Worm (Caenorhabditis elegans) whole organism, L4 larva: ENCODE data around the gene F09A5.3.

ENCODE experiments used
- aha-1 ChIP-seq: fragments of 150-350 bp; peaks from one replicate; lab custom pipeline; 2014; ENCODE audit warnings: missing biosample characterization, missing genetic modification characterization
- lin-39 ChIP-seq: fragments of 150-350 bp; optimal IDR thresholded peaks from 2 replicates; lab custom pipeline; 2014; ENCODE audit warnings: missing biosample characterization, missing genetic modification reagents, missing genetic modification characterization
- mes-2 ChIP-seq: sonication (generic microtip); optimal IDR thresholded peaks from 2 replicates; lab custom pipeline; 2016; ENCODE audit warnings: missing genotype, mild to moderate bottlenecking, missing genetic modification characterization, missing compliant biosample characterization; ENCODE audit not compliant: poor library complexity, severe bottlenecking
- nhr-77 ChIP-seq: fragments of 150-350 bp; optimal IDR thresholded peaks from 2 replicates; lab custom pipeline; 2014; ENCODE audit warnings: missing biosample characterization, missing genetic modification characterization
- unc-62 ChIP-seq, 3 experiments: fragments of 150-350 bp in 1 of 3; sonication (generic microtip); optimal IDR thresholded peaks in 2 of 3; peaks in 1 of 3; 1 replicate in 1 of 3; 2 replicates in 2 of 3; lab custom pipeline; 2014 to 2017; ENCODE audit warnings: missing biosample characterization in 3 of 3, missing genetic modification characterization in 3 of 3, missing genetic modification reagents in 3 of 3, missing genotype in 1 of 3

ce11 chrX:13159890-13160289 is 18.5 kb downstream of the F09A5.3 start:
- no peak for TF ChIP-seq nhr-77 (tag; lab: Kevin White, UChicago)
- TF ChIP-seq lin-39: no peak
- no peak for TF ChIP-seq aha-1
- no peak for TF ChIP-seq mes-2 (tag; lab: Kevin White, UChicago)
- peak in 1 of 2 experiments; percentile 13 for TF ChIP-seq unc-62 (GFP tag; optimal IDR thresholded peaks at IDR 0.05 in 1 of 2; lab: Kevin White, UChicago)
- TF ChIP-seq unc-62 (tag; optimal IDR thresholded peaks at IDR 0.05; lab: Kevin White, UChicago): no peak
